Worm (Caenorhabditis elegans): ENCODE results near the gene gyg-2.

DNA sequence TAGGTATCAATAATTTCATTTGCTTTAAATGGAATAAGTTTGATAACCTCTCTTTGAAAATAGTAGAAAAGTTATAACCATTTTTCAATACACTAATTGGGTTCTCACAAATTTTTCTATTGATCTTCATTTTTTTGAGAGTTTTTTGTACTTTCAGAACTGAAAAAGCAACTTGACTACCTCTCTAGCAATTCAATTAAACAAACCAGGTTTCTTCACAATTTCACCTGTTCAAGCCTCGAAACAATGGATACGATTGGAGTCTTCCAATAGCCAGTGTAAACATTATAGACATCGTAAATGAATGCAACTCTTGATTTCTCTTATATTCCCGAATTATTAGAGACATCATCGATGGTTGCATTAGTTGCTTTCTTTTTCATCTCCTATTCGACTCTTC, 16.1 kb downstream of the gyg-2 start, which contains the start of gene srz-99:
- no peak for TF ChIP-seq snpc-4 (tag; optimal IDR thresholded peaks at IDR 0.05)
- no peak for TF ChIP-seq mdl-1 (tag; optimal IDR thresholded peaks at IDR 0.05)
- TF ChIP-seq ama-1 (optimal IDR thresholded peaks at IDR 0.05), result no peak

Measured in whole organism, L2 larva.